Fruit fly (Drosophila melanogaster): ENCODE data around the gene dally.

The dally gene

dm6 chr3L:8873053-8873452, 45.7 kb downstream of the dally start:
- TF ChIP-seq Hnf4 (GFP tag; optimal IDR thresholded peaks at IDR 0.05): no peak
- no peak for TF ChIP-seq Hr83 (GFP tag; optimal IDR thresholded peaks at IDR 0.05; ENCODE audit: poor library complexity, severe bottlenecking)
- no peak for TF ChIP-seq tai (GFP tag; optimal IDR thresholded peaks at IDR 0.05)
- no peak for TF ChIP-seq CG32264 (GFP tag; optimal IDR thresholded peaks at IDR 0.05)
- no peak for TF ChIP-seq dl (GFP tag; optimal IDR thresholded peaks at IDR 0.05; ENCODE audit: insufficient read depth in 1 of 2, partially characterized antibody in 2 of 2)
- TF ChIP-seq sage (GFP tag; optimal IDR thresholded peaks at IDR 0.05): no peak
- TF ChIP-seq Sp1 (GFP tag; optimal IDR thresholded peaks at IDR 0.05): no peak
- TF ChIP-seq woc (GFP tag; optimal IDR thresholded peaks at IDR 0.05): no peak
- no peak for TF ChIP-seq Mio (GFP tag; optimal IDR thresholded peaks at IDR 0.05)
- no peak for TF ChIP-seq h (GFP tag; optimal IDR thresholded peaks at IDR 0.05)
- TF ChIP-seq HLH106 (tag; optimal IDR thresholded peaks at IDR 0.05): no peak
- TF ChIP-seq br (GFP tag; optimal IDR thresholded peaks at IDR 0.05): no peak
- no peak for TF ChIP-seq Dfd (GFP tag; optimal IDR thresholded peaks at IDR 0.05)

- peak; percentile 20 for TF ChIP-seq rgr (GFP tag; optimal IDR thresholded peaks at IDR 0.05)
- no peak for TF ChIP-seq jim (GFP tag; optimal IDR thresholded peaks at IDR 0.05)
Measured at dm6 chr3L:8878388-8878787, 51.1 kb downstream of the dally start.

DNA sequence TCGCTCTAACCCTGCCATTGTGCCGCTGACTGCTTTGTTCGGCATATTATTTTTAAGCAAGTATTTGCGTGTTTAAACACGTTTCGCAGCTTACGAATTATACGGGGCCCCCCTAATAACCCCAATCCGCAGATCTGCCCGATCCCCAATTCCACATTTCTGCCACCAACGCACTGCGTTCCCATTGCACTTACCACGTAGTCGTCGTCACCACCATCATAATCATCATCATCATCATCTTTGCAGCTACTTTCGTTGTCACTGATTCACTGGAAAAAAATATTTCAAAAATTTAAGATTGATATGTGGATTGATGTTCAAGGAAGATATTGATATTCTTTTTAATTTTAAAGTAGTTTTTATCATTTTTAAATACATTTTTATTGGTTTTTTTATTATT, 52.2 kb downstream of the dally start:
- no peak for TF ChIP-seq sage (GFP tag; optimal IDR thresholded peaks at IDR 0.05)
- no peak for TF ChIP-seq CG9705 (GFP tag; optimal IDR thresholded peaks at IDR 0.05)
- no peak for TF ChIP-seq Dif (GFP tag; optimal IDR thresholded peaks at IDR 0.05; ENCODE audit: partially characterized antibody)
- no peak for TF ChIP-seq Rel (GFP tag; optimal IDR thresholded peaks at IDR 0.05)
- no peak for TF ChIP-seq Rel (tag; optimal IDR thresholded peaks at IDR 0.05)
- no peak for TF ChIP-seq lola (GFP tag; optimal IDR thresholded peaks at IDR 0.05)
- TF ChIP-seq dmrt93B (GFP tag; optimal IDR thresholded peaks at IDR 0.05): no peak
- TF ChIP-seq pan (optimal IDR thresholded peaks at IDR 0.05): no peak

DNA sequence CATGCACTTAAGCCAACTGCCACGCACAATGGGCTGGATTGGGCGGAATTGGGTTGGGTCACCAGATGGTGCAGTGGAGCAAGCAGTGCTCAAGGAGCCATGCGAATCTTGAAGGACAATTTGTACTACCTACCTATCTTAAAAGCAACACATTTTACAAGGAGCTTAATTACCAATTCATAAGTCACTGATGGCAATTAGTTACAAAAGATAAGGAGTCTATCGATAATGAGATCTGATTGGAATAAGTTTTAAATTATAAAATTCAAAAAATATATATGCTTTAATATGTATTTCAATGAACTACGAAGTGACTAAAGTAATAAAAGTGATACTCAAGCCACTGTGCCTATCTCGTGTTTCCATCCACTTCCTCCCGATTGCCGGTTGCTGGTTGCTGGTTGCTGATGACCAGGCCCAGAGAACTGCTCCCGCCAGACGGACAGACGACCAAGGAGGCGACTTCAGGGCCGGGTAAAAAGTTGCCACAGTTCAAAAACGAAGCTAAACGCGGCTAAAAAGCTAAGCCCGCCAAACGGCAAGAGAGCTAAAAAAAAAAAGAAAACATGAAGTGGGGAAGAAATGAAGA, 54.6 kb downstream of the dally start:
- TF ChIP-seq jim (GFP tag; optimal IDR thresholded peaks at IDR 0.05) (no peak), ey (GFP tag; optimal IDR thresholded peaks at IDR 0.05) (peak; percentile 1), fru (GFP tag; optimal IDR thresholded peaks at IDR 0.05) (peak; percentile 12), Abd-B (GFP tag; optimal IDR thresholded peaks at IDR 0.05) (no peak), rgr (GFP tag; optimal IDR thresholded peaks at IDR 0.05) (peak; percentile 26), Rel (GFP tag; optimal IDR thresholded peaks at IDR 0.05) (no peak), Rel (tag; optimal IDR thresholded peaks at IDR 0.05) (no peak), dl (GFP tag; optimal IDR thresholded peaks at IDR 0.05; ENCODE audit: insufficient read depth in 1 of 2, partially characterized antibody in 2 of 2) (no peak), OdsH (GFP tag; optimal IDR thresholded peaks at IDR 0.05) (peak; percentile 33), Dif (GFP tag; optimal IDR thresholded peaks at IDR 0.05; ENCODE audit: partially characterized antibody) (no peak), Myc (optimal IDR thresholded peaks at IDR 0.05) (no peak), Hnf4 (GFP tag; optimal IDR thresholded peaks at IDR 0.05) (no peak), GATAd (GFP tag; optimal IDR thresholded peaks at IDR 0.05) (no peak), sage (GFP tag; optimal IDR thresholded peaks at IDR 0.05) (no peak), Sp1 (GFP tag; optimal IDR thresholded peaks at IDR 0.05) (peak; percentile 23), Jra (GFP tag; optimal IDR thresholded peaks at IDR 0.05) (no peak), dmrt93B (GFP tag; optimal IDR thresholded peaks at IDR 0.05) (no peak), Dfd (GFP tag; optimal IDR thresholded peaks at IDR 0.05) (no peak), dsf (GFP tag; optimal IDR thresholded peaks at IDR 0.05; ENCODE audit: borderline replicate concordance) (no peak), foxo (GFP tag; optimal IDR thresholded peaks at IDR 0.05) (peak in 1 of 2 experiments; percentile 14), HLH106 (tag; optimal IDR thresholded peaks at IDR 0.05) (peak; percentile 27), Hr78 (GFP tag; optimal IDR thresholded peaks at IDR 0.05) (no peak), woc (GFP tag; optimal IDR thresholded peaks at IDR 0.05) (peak; percentile 27), CrebA (GFP tag; optimal IDR thresholded peaks at IDR 0.05; ENCODE audit: borderline replicate concordance) (no peak), Vsx2 (GFP tag; optimal IDR thresholded peaks at IDR 0.05; ENCODE audit: partially characterized antibody) (no peak), lola (GFP tag; optimal IDR thresholded peaks at IDR 0.05) (no peak), br (GFP tag; optimal IDR thresholded peaks at IDR 0.05) (no peak), CG9705 (GFP tag; optimal IDR thresholded peaks at IDR 0.05) (no peak), N (GFP tag; optimal IDR thresholded peaks at IDR 0.05) (no peak), psq (GFP tag; optimal IDR thresholded peaks at IDR 0.05) (peak; percentile 88), tai (GFP tag; optimal IDR thresholded peaks at IDR 0.05) (no peak), h (GFP tag; optimal IDR thresholded peaks at IDR 0.05) (peak; percentile 42)
